Fruit fly (Drosophila melanogaster) whole organism, prepupa: ENCODE measurements around the gene prtp.
A peak's percentile ranks its signal among the peaks of the same experiment; 100 is the strongest.

ENCODE experiments used
- Blimp-1 ChIP-seq: fragments of 200-800 bp; sonication (Bioruptor generic); optimal IDR thresholded peaks from 3 replicates; lab custom pipeline; 2017; ENCODE audit warnings: missing biosample characterization, missing genetic modification characterization, mild to moderate bottlenecking, moderate library complexity, missing genetic modification reagents
- CG10669 ChIP-seq: fragments of 200-800 bp; sonication (Bioruptor generic); optimal IDR thresholded peaks from 3 replicates; lab custom pipeline; 2018; ENCODE audit warnings: missing biosample characterization, mild to moderate bottlenecking, missing genetic modification characterization, moderate library complexity
- CG11294 ChIP-seq: fragments of 200-800 bp; sonication (Bioruptor generic); IDR thresholded peaks from 2 replicates; pipeline ENCODE4 v1.3.6; 2022; ENCODE audit warnings: missing biosample characterization, missing genetic modification characterization
- CG15336 ChIP-seq: fragments of 200-800 bp; sonication (Bioruptor generic); IDR thresholded peaks from 2 replicates; pipeline ENCODE4 v1.3.6; 2022; ENCODE audit warnings: missing biosample characterization, missing genetic modification characterization
- CG1621 ChIP-seq: fragments of 200-800 bp; sonication (Bioruptor generic); optimal IDR thresholded peaks from 3 replicates; lab custom pipeline; 2018; ENCODE audit warnings: missing biosample characterization, mild to moderate bottlenecking, missing genetic modification characterization
- CG16779 ChIP-seq: fragments of 200-800 bp; sonication (Bioruptor generic); optimal IDR thresholded peaks from 3 replicates; lab custom pipeline; 2017; ENCODE audit warnings: missing biosample characterization, mild to moderate bottlenecking, missing genetic modification characterization
- CG32006 ChIP-seq: fragments of 200-800 bp; sonication (Bioruptor generic); optimal IDR thresholded peaks from 3 replicates; lab custom pipeline; 2017; ENCODE audit warnings: missing biosample characterization, mild to moderate bottlenecking, missing genetic modification characterization
- CG34406 ChIP-seq: fragments of 200-800 bp; sonication (Bioruptor generic); optimal IDR thresholded peaks from 3 replicates; lab custom pipeline; 2016; ENCODE audit warnings: missing biosample characterization, missing genetic modification characterization
- CG3919 ChIP-seq: fragments of 200-800 bp; sonication (Bioruptor generic); optimal IDR thresholded peaks from 3 replicates; lab custom pipeline; 2016; ENCODE audit warnings: missing biosample characterization, missing genetic modification characterization
- CG4318 ChIP-seq: fragments of 200-800 bp; sonication (Bioruptor generic); optimal IDR thresholded peaks from 3 replicates; lab custom pipeline; 2017; ENCODE audit warnings: missing biosample characterization, mild to moderate bottlenecking, missing genetic modification characterization
- CG6276 ChIP-seq: fragments of 200-800 bp; sonication (Bioruptor generic); optimal IDR thresholded peaks from 2 replicates; lab custom pipeline; 2017; ENCODE audit warnings: missing biosample characterization, mild to moderate bottlenecking, missing genetic modification characterization
- CG6792 ChIP-seq: fragments of 200-800 bp; sonication (Bioruptor generic); optimal IDR thresholded peaks from 3 replicates; lab custom pipeline; 2016; ENCODE audit warnings: missing biosample characterization, missing genetic modification characterization
- CG6854 ChIP-seq: fragments of 200-800 bp; sonication (Bioruptor generic); optimal IDR thresholded peaks from 2 replicates; lab custom pipeline; 2017; ENCODE audit warnings: missing biosample characterization, mild to moderate bottlenecking, missing genetic modification characterization
- CG8632 ChIP-seq: fragments of 200-800 bp; sonication (Bioruptor generic); optimal IDR thresholded peaks from 3 replicates; lab custom pipeline; 2016; ENCODE audit warnings: missing biosample characterization, missing genetic modification characterization
- Eip75B ChIP-seq: fragments of 200-800 bp; sonication (Bioruptor generic); optimal IDR thresholded peaks from 3 replicates; lab custom pipeline; 2016; ENCODE audit warnings: missing biosample characterization, missing genetic modification characterization
- Eip78C ChIP-seq: fragments of 200-800 bp; sonication (Bioruptor generic); peaks from one replicate; lab custom pipeline; 2016; ENCODE audit warnings: missing biosample characterization, missing genetic modification characterization
- Ets21C ChIP-seq: fragments of 200-800 bp; sonication (Bioruptor generic); optimal IDR thresholded peaks from 3 replicates; lab custom pipeline; 2016; ENCODE audit warnings: missing biosample characterization, missing genetic modification characterization
- Ets96B ChIP-seq: fragments of 200-800 bp; optimal IDR thresholded peaks from 2 replicates; lab custom pipeline; 2019; ENCODE audit warnings: missing biosample characterization, mild to moderate bottlenecking, missing genetic modification characterization, moderate library complexity
- Hr38 ChIP-seq: sonication (Bioruptor generic); optimal IDR thresholded peaks from 2 replicates; lab custom pipeline; 2016; ENCODE audit warnings: missing biosample characterization, missing genetic modification characterization
- Hr39 ChIP-seq: fragments of 200-800 bp; sonication (Bioruptor generic); optimal IDR thresholded peaks from 2 replicates; lab custom pipeline; 2016; ENCODE audit warnings: missing biosample characterization, missing genetic modification characterization
- Hr4 ChIP-seq: fragments of 200-800 bp; sonication (Bioruptor generic); optimal IDR thresholded peaks from 3 replicates; lab custom pipeline; 2016; ENCODE audit warnings: missing biosample characterization, missing genetic modification characterization
- Lpt ChIP-seq: fragments of 200-800 bp; sonication (Bioruptor generic); optimal IDR thresholded peaks from 3 replicates; lab custom pipeline; 2016; ENCODE audit warnings: missing biosample characterization, missing genetic modification characterization
- OdsH ChIP-seq: fragments of 200-800 bp; sonication (Bioruptor generic); optimal IDR thresholded peaks from 3 replicates; lab custom pipeline; 2016; ENCODE audit warnings: missing biosample characterization, missing genetic modification characterization
- Smox ChIP-seq: fragments of 200-800 bp; sonication (Bioruptor generic); optimal IDR thresholded peaks from 3 replicates; lab custom pipeline; 2016; ENCODE audit warnings: missing biosample characterization, missing genetic modification characterization
- Sox102F ChIP-seq: fragments of 200-800 bp; sonication (Bioruptor generic); optimal IDR thresholded peaks from 2 replicates; lab custom pipeline; 2016; ENCODE audit warnings: missing biosample characterization, mild to moderate bottlenecking, missing genetic modification characterization
- Sox15 ChIP-seq: fragments of 200-800 bp; sonication (Bioruptor generic); optimal IDR thresholded peaks from 3 replicates; lab custom pipeline; 2016; ENCODE audit warnings: missing biosample characterization, missing genetic modification characterization
- achi ChIP-seq: fragments of 200-800 bp; sonication (Bioruptor generic); optimal IDR thresholded peaks from 3 replicates; lab custom pipeline; 2016; ENCODE audit warnings: missing biosample characterization, missing genetic modification characterization
- dac ChIP-seq: fragments of 200-800 bp; sonication (Bioruptor generic); optimal IDR thresholded peaks from 2 replicates; lab custom pipeline; 2017; ENCODE audit warnings: missing biosample characterization, mild to moderate bottlenecking, missing genetic modification characterization
- dsx ChIP-seq: fragments of 200-800 bp; optimal IDR thresholded peaks from 3 replicates; lab custom pipeline; 2019; ENCODE audit warnings: missing biosample characterization, mild to moderate bottlenecking, missing genetic modification characterization, moderate library complexity; ENCODE audit not compliant: poor library complexity, severe bottlenecking
- eg ChIP-seq: fragments of 200-800 bp; sonication (Bioruptor generic); IDR thresholded peaks from 3 replicates; pipeline ENCODE4 v1.3.6; 2022; ENCODE audit warnings: missing biosample characterization, missing genetic modification characterization
- esn ChIP-seq: fragments of 200-800 bp; sonication (Bioruptor generic); optimal IDR thresholded peaks from 2 replicates; lab custom pipeline; 2016; ENCODE audit warnings: missing biosample characterization, mild to moderate bottlenecking, missing genetic modification characterization, moderate library complexity
- fd85E ChIP-seq: fragments of 200-800 bp; sonication (Bioruptor generic); optimal IDR thresholded peaks from 3 replicates; lab custom pipeline; 2016; ENCODE audit warnings: missing biosample characterization, missing genetic modification characterization
- lz ChIP-seq: fragments of 200-800 bp; sonication (Bioruptor generic); optimal IDR thresholded peaks from 3 replicates; lab custom pipeline; 2016; ENCODE audit warnings: missing biosample characterization, missing genetic modification characterization
- net ChIP-seq: fragments of 200-800 bp; sonication (Bioruptor generic); optimal IDR thresholded peaks from 3 replicates; lab custom pipeline; 2016; ENCODE audit warnings: missing biosample characterization, missing genetic modification characterization
- pdm3 ChIP-seq: fragments of 200-800 bp; sonication (Bioruptor generic); optimal IDR thresholded peaks from 3 replicates; lab custom pipeline; 2016; ENCODE audit warnings: missing biosample characterization, missing genetic modification characterization
- spab ChIP-seq: fragments of 200-800 bp; sonication (Bioruptor generic); optimal IDR thresholded peaks from 2 replicates; lab custom pipeline; 2017; ENCODE audit warnings: missing biosample characterization, mild to moderate bottlenecking, missing genetic modification characterization, missing genetic modification reagents
- vri ChIP-seq: fragments of 200-800 bp; sonication (Bioruptor generic); optimal IDR thresholded peaks from 3 replicates; lab custom pipeline; 2016; ENCODE audit warnings: missing biosample characterization, mild to moderate bottlenecking, missing genetic modification characterization

The prtp gene

dm6 chrX:11720138-11720537 lies 3.6 kb downstream of the prtp start, which contains the start of gene Tango10 (continued):
- TF ChIP-seq CG6276 (GFP tag; lab: Kevin White, UChicago): no peak
- TF ChIP-seq Hr39 (GFP tag; lab: Kevin White, UChicago): peak; percentile 71
- TF ChIP-seq Ets21C (GFP tag; lab: Kevin White, UChicago): peak; percentile 53
- no peak for TF ChIP-seq Lpt
- no peak for TF ChIP-seq OdsH (GFP tag; lab: Kevin White, UChicago)
- TF ChIP-seq, all 60 proteins: peak for 21

DNA sequence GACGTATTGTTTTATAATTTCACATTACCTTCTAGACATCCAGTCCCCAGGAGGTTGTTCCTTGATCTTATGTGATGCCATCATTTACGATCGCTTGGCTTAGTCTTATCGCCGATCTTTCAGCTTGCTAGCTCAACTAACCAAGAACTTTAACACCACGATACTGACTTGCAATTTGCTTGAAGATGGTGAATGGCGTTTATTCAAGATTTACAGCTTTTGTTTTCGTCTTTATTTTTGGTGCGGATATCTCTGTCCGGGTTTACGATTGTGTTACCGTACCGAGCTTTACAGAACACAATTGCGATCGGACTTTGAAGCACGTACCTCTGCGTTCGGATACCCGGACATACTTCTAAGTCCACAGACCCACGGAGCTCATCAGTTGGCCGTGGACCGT lies 7.4 kb downstream of the prtp start, which contains the start of gene CG15221:
Gene CG15221, plus strand, starts transcription at position 301 of the 400 bp plus-strand sequence.
- no peak for TF ChIP-seq CG15336 (GFP tag; lab: Robert Waterston, UW)
- no peak for TF ChIP-seq achi
- no peak for TF ChIP-seq spab (GFP tag; lab: Kevin White, UChicago)
- TF ChIP-seq dsx: no peak
- TF ChIP-seq CG4318 (GFP tag; lab: Kevin White, UChicago): no peak
- no peak for TF ChIP-seq eg (GFP tag; lab: Robert Waterston, UW)
- TF ChIP-seq CG34406 (GFP tag; lab: Kevin White, UChicago): no peak
- TF ChIP-seq CG16779: no peak
- no peak for TF ChIP-seq CG3919 (GFP tag; lab: Kevin White, UChicago)

- TF ChIP-seq CG6276 (GFP tag; lab: Kevin White, UChicago) (no peak), CG10669 (GFP tag; lab: Kevin White, UChicago) (no peak), esn (GFP tag; lab: Kevin White, UChicago) (no peak)
These were observed 12.4 kb downstream of the prtp start, which contains the start of gene inaF-D for dm6 chrX:11728999-11729398. inaF-D (minus strand) TSS chrX:11729099.

dm6 chrX:11729993-11730392 lies 13.4 kb downstream of the prtp start:
- TF ChIP-seq Smox (GFP tag; lab: Kevin White, UChicago): no peak
- TF ChIP-seq CG6276 (GFP tag; lab: Kevin White, UChicago): peak; percentile 38
- no peak for TF ChIP-seq fd85E
- no peak for TF ChIP-seq Blimp-1 (GFP tag; lab: Kevin White, UChicago)
- no peak for TF ChIP-seq CG8632 (GFP tag; lab: Kevin White, UChicago)
- TF ChIP-seq CG4318 (GFP tag; lab: Kevin White, UChicago): peak; percentile 29
- TF ChIP-seq Sox102F (GFP tag; lab: Kevin White, UChicago): no peak
- peak; percentile 69 for TF ChIP-seq Eip78C
- 0 out of 2 replicates have a peak, but pooled peaks have one; percentile 22 for TF ChIP-seq CG15336 (GFP tag; lab: Robert Waterston, UW)
- peak; percentile 2 for TF ChIP-seq Eip75B (GFP tag; lab: Kevin White, UChicago)
- no peak for TF ChIP-seq achi
- TF ChIP-seq net (GFP tag; lab: Kevin White, UChicago): no peak
- TF ChIP-seq Lpt: no peak
- TF ChIP-seq CG10669 (GFP tag; lab: Kevin White, UChicago): no peak
- no peak for TF ChIP-seq Ets96B
- TF ChIP-seq CG1621 (tag; lab: Kevin White, UChicago): no peak
- TF ChIP-seq Hr4: peak; percentile 45
- no peak for TF ChIP-seq vri (GFP tag; lab: Kevin White, UChicago)
- no peak for TF ChIP-seq CG6854
- TF ChIP-seq dac: peak; percentile 29
- no peak for TF ChIP-seq Sox15 (GFP tag; lab: Kevin White, UChicago)
- TF ChIP-seq pdm3 (GFP tag; lab: Kevin White, UChicago): no peak
- peak; percentile 66 for TF ChIP-seq CG32006 (GFP tag; lab: Kevin White, UChicago)
- no peak for TF ChIP-seq Hr38 (GFP tag; lab: Kevin White, UChicago)
- peak; percentile 20 for TF ChIP-seq esn (GFP tag; lab: Kevin White, UChicago)
- TF ChIP-seq CG11294: peak; percentile 30; the same call in 1 of the 2 replicates
- no peak for TF ChIP-seq CG6792
- no peak for TF ChIP-seq lz (GFP tag; lab: Kevin White, UChicago)
